Worm (Caenorhabditis elegans) whole organism, mixed stage, embryonic: ENCODE results near the gene T10G3.3.
A peak's percentile ranks its signal among the peaks of the same experiment; 100 is the strongest.

Source experiments
- M03D4.4 ChIP-seq: sonication (generic microtip); optimal IDR thresholded peaks from 2 replicates; lab custom pipeline; 2017; ENCODE audit warnings: mild to moderate bottlenecking, missing genetic modification characterization, missing compliant biosample characterization
- bed-3 ChIP-seq: fragments of 200-800 bp; sonication (Bioruptor generic); optimal IDR thresholded peaks from 3 replicates; lab custom pipeline; 2018; ENCODE audit warnings: mild to moderate bottlenecking, missing genetic modification characterization, moderate library complexity, missing compliant biosample characterization
- blmp-1 ChIP-seq: fragments of 150-350 bp; optimal IDR thresholded peaks from 2 replicates; lab custom pipeline; 2014; ENCODE audit warnings: missing biosample characterization, missing genetic modification characterization
- ceh-43 ChIP-seq: fragments of 200-800 bp; sonication (Bioruptor generic); optimal IDR thresholded peaks from 2 replicates; lab custom pipeline; 2018; ENCODE audit warnings: mild to moderate bottlenecking, missing genetic modification characterization, moderate library complexity, missing compliant biosample characterization
- ceh-83 ChIP-seq: fragments of 200-800 bp; sonication (Bioruptor generic); optimal IDR thresholded peaks from 2 replicates; lab custom pipeline; 2018; ENCODE audit warnings: mild to moderate bottlenecking, missing genetic modification characterization, missing compliant biosample characterization
- ces-1 ChIP-seq: fragments of 150-350 bp; optimal IDR thresholded peaks from 2 replicates; lab custom pipeline; 2014; ENCODE audit warnings: missing biosample characterization, missing genetic modification reagents, missing genetic modification characterization
- cnd-1 ChIP-seq: fragments of 200-800 bp; sonication (Bioruptor generic); optimal IDR thresholded peaks from 2 replicates; lab custom pipeline; 2018; ENCODE audit warnings: mild to moderate bottlenecking, missing genetic modification characterization, missing compliant biosample characterization
- drap-1 ChIP-seq: fragments of 200-800 bp; sonication (Bioruptor generic); optimal IDR thresholded peaks from 3 replicates; lab custom pipeline; 2018; ENCODE audit warnings: mild to moderate bottlenecking, missing genetic modification characterization, missing compliant biosample characterization
- elt-1 ChIP-seq: sonication (generic microtip); optimal IDR thresholded peaks from 2 replicates; lab custom pipeline; 2017; ENCODE audit warnings: missing genetic modification characterization, mild to moderate bottlenecking, missing compliant biosample characterization, antibody characterized with exemption, moderate library complexity, borderline replicate concordance; ENCODE audit not compliant: insufficient read depth
- elt-3 ChIP-seq: fragments of 150-350 bp; optimal IDR thresholded peaks from 2 replicates; lab custom pipeline; 2014; ENCODE audit warnings: missing biosample characterization, missing genetic modification characterization
- flh-1 ChIP-seq: fragments of 200-800 bp; sonication (Bioruptor generic); optimal IDR thresholded peaks from 2 replicates; lab custom pipeline; 2018; ENCODE audit warnings: mild to moderate bottlenecking, missing genetic modification characterization, moderate library complexity, missing compliant biosample characterization
- ham-2 ChIP-seq: fragments of 200-800 bp; sonication (Bioruptor generic); optimal IDR thresholded peaks from 2 replicates; lab custom pipeline; 2018; ENCODE audit warnings: mild to moderate bottlenecking, missing genetic modification characterization, missing compliant biosample characterization
- hlh-1 ChIP-seq: fragments of 150-350 bp; optimal IDR thresholded peaks from 2 replicates; lab custom pipeline; 2014; ENCODE audit warnings: missing biosample characterization, missing genetic modification reagents, missing genetic modification characterization
- lin-13 ChIP-seq: fragments of 150-350 bp; optimal IDR thresholded peaks from 2 replicates; lab custom pipeline; 2014; ENCODE audit warnings: missing biosample characterization, missing genetic modification characterization
- lsy-2 ChIP-seq: fragments of 150-350 bp; optimal IDR thresholded peaks from 2 replicates; lab custom pipeline; 2014; ENCODE audit warnings: missing biosample characterization, missing genetic modification characterization
- mab-5 ChIP-seq: fragments of 150-350 bp; optimal IDR thresholded peaks from 2 replicates; lab custom pipeline; 2014; ENCODE audit warnings: missing biosample characterization, missing genetic modification characterization
- mep-1 ChIP-seq: fragments of 150-350 bp; optimal IDR thresholded peaks from 2 replicates; lab custom pipeline; 2017; ENCODE audit warnings: missing biosample characterization, missing genetic modification reagents, missing genetic modification characterization, inconsistent platforms
- nhr-12 ChIP-seq: fragments of 150-350 bp; optimal IDR thresholded peaks from 2 replicates; lab custom pipeline; 2014; ENCODE audit warnings: missing biosample characterization, missing genetic modification characterization
- nhr-2 ChIP-seq: fragments of 150-350 bp; optimal IDR thresholded peaks from 2 replicates; lab custom pipeline; 2014; ENCODE audit warnings: missing biosample characterization, missing genetic modification characterization
- nhr-237 ChIP-seq: fragments of 150-350 bp; optimal IDR thresholded peaks from 2 replicates; lab custom pipeline; 2014; ENCODE audit warnings: missing biosample characterization, missing genetic modification characterization
- nhr-28 ChIP-seq: fragments of 150-350 bp; optimal IDR thresholded peaks from 2 replicates; lab custom pipeline; 2014; ENCODE audit warnings: missing biosample characterization, missing genetic modification characterization
- nhr-76 ChIP-seq: sonication (generic microtip); optimal IDR thresholded peaks from 2 replicates; lab custom pipeline; 2017; ENCODE audit warnings: missing biosample characterization, missing genetic modification characterization
- sem-2 ChIP-seq: fragments of 200-800 bp; sonication (Bioruptor generic); optimal IDR thresholded peaks from 2 replicates; lab custom pipeline; 2018; ENCODE audit warnings: mild to moderate bottlenecking, missing genetic modification characterization, missing compliant biosample characterization
- snpc-4 ChIP-seq: fragments of 150-350 bp; optimal IDR thresholded peaks from 2 replicates; lab custom pipeline; 2014; ENCODE audit warnings: missing biosample characterization, missing genetic modification characterization
- sptf-1 ChIP-seq: sonication (generic microtip); optimal IDR thresholded peaks from 2 replicates; lab custom pipeline; 2017; ENCODE audit warnings: mild to moderate bottlenecking, missing genetic modification characterization, moderate library complexity, missing compliant biosample characterization
- unc-120 ChIP-seq: sonication (generic microtip); optimal IDR thresholded peaks from 2 replicates; lab custom pipeline; 2017; ENCODE audit warnings: missing genetic modification characterization, missing compliant biosample characterization; ENCODE audit not compliant: poor library complexity, severe bottlenecking
- unc-62 ChIP-seq: fragments of 150-350 bp; optimal IDR thresholded peaks from 2 replicates; lab custom pipeline; 2014; ENCODE audit warnings: missing biosample characterization, missing genetic modification reagents, missing genetic modification characterization
- zip-8 ChIP-seq: fragments of 150-350 bp; optimal IDR thresholded peaks from 2 replicates; lab custom pipeline; 2014; ENCODE audit warnings: missing biosample characterization, missing genetic modification characterization
- ztf-11 ChIP-seq: fragments of 150-350 bp; optimal IDR thresholded peaks from 2 replicates; lab custom pipeline; 2014; ENCODE audit warnings: missing biosample characterization, missing genetic modification characterization

Gene T10G3.3

ce11 chrV:13473467-13473866 lies 16.5 kb downstream of the T10G3.3 start, which contains the start of gene T10G3.1:
TSS of gene T10G3.1 (minus strand) at chrV:13473679.
- TF ChIP-seq unc-62 (peak; percentile 79), ceh-43 (GFP tag; lab: Kevin White, UChicago) (no peak), unc-120 (tag; lab: Kevin White, UChicago) (no peak), hlh-1 (peak; percentile 97)

- no peak for TF ChIP-seq nhr-2 (tag; lab: Kevin White, UChicago)
- TF ChIP-seq ham-2, result no peak
- no peak for TF ChIP-seq mep-1 (tag; lab: Kevin White, UChicago)
- no peak for TF ChIP-seq hlh-1
- no peak for TF ChIP-seq nhr-237 (tag; lab: Kevin White, UChicago)
- TF ChIP-seq lsy-2 (tag; lab: Kevin White, UChicago), result no peak
- no peak for TF ChIP-seq ceh-83 (GFP tag; lab: Kevin White, UChicago)
- no peak for TF ChIP-seq sem-2 (GFP tag; lab: Kevin White, UChicago)
- TF ChIP-seq lin-13 (tag; lab: Kevin White, UChicago), result no peak
- no peak for TF ChIP-seq flh-1
- no peak for TF ChIP-seq unc-120 (tag; lab: Kevin White, UChicago)
- no peak for TF ChIP-seq unc-62
- TF ChIP-seq nhr-28 (tag; lab: Kevin White, UChicago), result no peak
- TF ChIP-seq sptf-1 (tag; lab: Kevin White, UChicago), result no peak
- no peak for TF ChIP-seq mab-5 (tag; lab: Kevin White, UChicago)
- TF ChIP-seq zip-8 (tag; lab: Kevin White, UChicago), result no peak
- no peak for TF ChIP-seq blmp-1
- TF ChIP-seq ces-1 (GFP tag; lab: Kevin White, UChicago), result no peak
- TF ChIP-seq bed-3 (GFP tag; lab: Kevin White, UChicago), result no peak
- TF ChIP-seq, all 35 proteins: peak for 0
Observed at ce11 chrV:13472062-13472461, 17.9 kb downstream of the T10G3.3 start.

- peak; percentile 49 for TF ChIP-seq ces-1 (GFP tag; lab: Kevin White, UChicago)
- peak; percentile 52 for TF ChIP-seq mep-1 (tag; lab: Kevin White, UChicago)
- peak; percentile 78 for TF ChIP-seq sptf-1 (tag; lab: Kevin White, UChicago)
- TF ChIP-seq elt-1 (tag; lab: Kevin White, UChicago), result no peak
- TF ChIP-seq nhr-76 (tag; lab: Kevin White, UChicago), result no peak
- no peak for TF ChIP-seq blmp-1
- TF ChIP-seq sem-2 (GFP tag; lab: Kevin White, UChicago), result no peak
- no peak for TF ChIP-seq M03D4.4 (tag; lab: Kevin White, UChicago)
- peak; percentile 30 for TF ChIP-seq drap-1
- TF ChIP-seq cnd-1 (tag; lab: Kevin White, UChicago), result peak; percentile 55
- TF ChIP-seq lin-13 (tag; lab: Kevin White, UChicago), result peak; percentile 33
- TF ChIP-seq zip-8 (tag; lab: Kevin White, UChicago), result no peak
Observed at ce11 chrV:13468190-13468765, 21.7 kb downstream of the T10G3.3 start, which contains the start of the genes F25H9.6 and F25H9.7. TSS of gene F25H9.6 (minus strand) at chrV:13468361. TSS of gene F25H9.7 (plus strand) at chrV:13468376.

- TF ChIP-seq ces-1 (GFP tag; lab: Kevin White, UChicago) (peak; percentile 16), snpc-4 (tag; lab: Kevin White, UChicago) (no peak), sptf-1 (tag; lab: Kevin White, UChicago) (no peak), ztf-11 (tag; lab: Kevin White, UChicago) (no peak), mep-1 (tag; lab: Kevin White, UChicago) (no peak), nhr-237 (tag; lab: Kevin White, UChicago) (no peak)
Observed at ce11 chrV:13464123-13464522, 25.9 kb downstream of the T10G3.3 start.

ce11 chrV:13462974-13463373 lies 27.0 kb downstream of the T10G3.3 start, which contains the start of gene frm-10:
TSS of gene frm-10 (plus strand) at chrV:13463207.
- peak; percentile 4 for TF ChIP-seq mep-1 (tag; lab: Kevin White, UChicago)
- TF ChIP-seq elt-3 (tag; lab: Kevin White, UChicago), result peak; percentile 56
- TF ChIP-seq blmp-1, result no peak
- TF ChIP-seq bed-3 (GFP tag; lab: Kevin White, UChicago), result no peak
- TF ChIP-seq nhr-12, result no peak
- TF ChIP-seq unc-120 (tag; lab: Kevin White, UChicago), result no peak
- no peak for TF ChIP-seq lin-13 (tag; lab: Kevin White, UChicago)
- peak; percentile 49 for TF ChIP-seq nhr-237 (tag; lab: Kevin White, UChicago)
